Worm (Caenorhabditis elegans): Measurements from ENCODE around the gene srb-12.
"Not testable (repeated sequence)": the region's sequence is repeated elsewhere in the genome, so short reads cannot be mapped to it uniquely, and the experiment has no call there.

The srb-12 gene

ce11 chrII:5141945-5142514 lies 12.4 kb downstream of the srb-12 start, which contains the start of gene nas-29:
Gene nas-29, minus strand, starts transcription at chrII:5142036.
- no peak for TF ChIP-seq unc-62 (GFP tag; optimal IDR thresholded peaks at IDR 0.05)

DNA sequence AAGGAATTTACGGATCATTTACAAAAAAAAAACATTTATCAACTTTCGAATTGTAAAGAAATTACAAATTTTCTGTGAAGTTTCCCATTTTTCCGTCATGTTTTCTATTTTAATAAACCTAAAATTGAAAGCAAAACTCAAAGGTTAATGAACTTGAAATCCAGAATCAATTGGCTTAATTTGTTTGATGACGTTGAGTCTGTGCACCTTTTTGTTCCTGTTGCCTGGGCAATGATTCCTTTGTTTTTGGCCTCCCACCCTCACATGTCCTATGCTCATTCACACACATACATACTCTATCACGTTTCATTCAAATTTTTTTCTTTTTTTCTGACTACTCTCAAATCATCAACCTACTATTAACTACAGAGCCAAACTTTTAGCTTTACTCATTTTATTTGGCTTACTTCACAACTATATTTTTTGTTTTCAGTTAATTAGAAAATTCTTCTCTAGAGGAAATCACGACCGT lies 18.1 kb downstream of the srb-12 start, which contains the start of gene F58A6.2:
F58A6.2 (plus strand) TSS at position 422 of the 472 bp plus-strand sequence.
- TF ChIP-seq unc-62 (GFP tag; optimal IDR thresholded peaks at IDR 0.05): no peak

- no peak for TF ChIP-seq unc-62 (GFP tag; optimal IDR thresholded peaks at IDR 0.05)
Observed at ce11 chrII:5131800-5132199, 22.6 kb downstream of the srb-12 start.

- no peak for TF ChIP-seq unc-62 (GFP tag; optimal IDR thresholded peaks at IDR 0.05)
Observed at ce11 chrII:5130081-5130480, 24.4 kb downstream of the srb-12 start, which contains the start of gene lgc-56. Gene lgc-56, plus strand, starts transcription at chrII:5130381.

- no peak for TF ChIP-seq unc-62 (GFP tag; optimal IDR thresholded peaks at IDR 0.05)
Observed at ce11 chrII:5120612-5121011, 33.8 kb downstream of the srb-12 start.

DNA sequence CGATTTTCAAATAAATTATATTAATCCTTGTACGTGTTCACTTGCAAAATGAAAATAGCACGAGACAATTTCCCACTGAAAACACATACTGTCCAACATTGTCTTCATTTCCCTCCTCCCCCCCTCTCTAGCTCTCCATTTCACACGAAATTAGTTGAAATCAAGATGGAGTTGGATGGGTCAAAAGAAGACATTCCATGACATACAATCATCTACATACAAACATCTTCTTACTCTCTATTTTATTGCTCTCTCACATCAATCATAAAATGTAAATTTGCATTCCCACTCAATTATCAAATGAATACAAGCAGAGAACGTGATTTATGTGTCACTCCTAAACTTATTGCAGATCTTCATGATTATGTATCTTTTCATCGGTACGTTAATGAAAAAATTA lies 38.7 kb downstream of the srb-12 start, which contains the start of gene srsy-1:
srsy-1 (plus strand) TSS at position 301 of the 400 bp plus-strand sequence.
- TF ChIP-seq unc-62 (GFP tag; optimal IDR thresholded peaks at IDR 0.05): no peak

DNA sequence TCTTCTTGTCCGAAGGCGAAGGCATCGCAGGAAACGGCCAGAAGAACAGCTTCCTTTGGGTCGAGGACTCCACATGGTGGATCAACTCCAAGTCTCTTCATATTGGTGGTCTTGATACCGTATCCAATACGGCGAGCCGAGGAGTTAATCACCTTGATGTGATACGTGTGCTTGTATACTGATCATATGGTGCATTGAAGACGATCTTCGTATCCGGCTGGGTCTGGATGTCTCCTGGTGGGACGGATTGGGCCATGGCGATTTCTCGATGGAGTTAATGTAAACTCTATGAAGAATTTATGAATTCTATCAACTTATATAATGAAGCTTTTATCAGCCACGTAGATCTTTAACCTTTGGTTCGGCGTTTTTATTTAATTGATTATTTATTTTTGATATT lies 39.2 kb downstream of the srb-12 start, which contains the start of gene msp-74:
msp-74 (minus strand) TSS at position 101 of the 400 bp plus-strand sequence.
- TF ChIP-seq unc-62 (GFP tag; optimal IDR thresholded peaks at IDR 0.05): not testable (repeated sequence)

ce11 chrII:5112082-5112481 lies 42.4 kb downstream of the srb-12 start, which contains the start of gene F09C12.8:
Gene F09C12.8, plus strand, starts transcription at chrII:5112382.
- no peak for TF ChIP-seq unc-62 (GFP tag; optimal IDR thresholded peaks at IDR 0.05)

- no peak for TF ChIP-seq unc-62 (GFP tag; optimal IDR thresholded peaks at IDR 0.05)
Observed at ce11 chrII:5109693-5110092, 44.7 kb downstream of the srb-12 start, which contains the start of gene F09C12.2. Gene F09C12.2, plus strand, starts transcription at chrII:5110012.

- no peak for TF ChIP-seq unc-62 (GFP tag; optimal IDR thresholded peaks at IDR 0.05)
Observed at ce11 chrII:5105020-5105419, 49.4 kb downstream of the srb-12 start.

DNA sequence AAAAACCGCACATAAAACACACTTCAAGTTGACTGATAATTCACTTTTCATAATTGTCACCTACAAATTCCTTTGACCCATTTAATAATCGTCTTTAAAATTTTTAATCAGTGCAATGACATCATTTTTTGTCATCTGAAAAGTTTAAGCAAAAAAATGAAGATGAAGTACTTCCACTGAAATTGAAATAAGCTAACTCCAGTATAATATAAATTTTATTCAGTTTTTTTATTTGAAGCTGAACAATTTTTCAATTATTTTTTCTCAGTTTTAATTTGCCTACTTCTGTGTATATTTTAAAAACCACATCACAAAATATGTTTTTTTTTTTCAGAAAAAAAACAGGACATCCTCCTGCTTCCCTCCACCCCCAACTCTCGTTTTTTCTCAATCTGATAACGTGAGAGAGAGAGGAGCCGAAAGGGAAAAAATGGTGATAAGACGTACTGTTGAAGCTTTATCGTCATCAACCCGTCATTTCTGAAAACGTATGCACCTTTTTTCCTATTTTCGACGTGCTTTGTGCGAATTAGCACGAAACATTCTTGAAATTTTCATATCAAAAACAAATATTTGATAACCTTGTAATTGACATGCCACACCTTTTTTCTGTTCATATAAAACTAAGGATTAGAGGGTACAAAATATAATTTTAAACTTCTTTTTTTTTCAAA lies 50.5 kb downstream of the srb-12 start, which contains the start of the genes C04G6.11 and mpk-2:
C04G6.11 (minus strand) TSS at position 51 of the 674 bp plus-strand sequence.
mpk-2 (plus strand) TSS at position 335 of the 674 bp plus-strand sequence.
- TF ChIP-seq unc-62 (GFP tag; optimal IDR thresholded peaks at IDR 0.05): no peak

ce11 chrII:5103189-5103588 lies 51.3 kb downstream of the srb-12 start:
- TF ChIP-seq unc-62 (GFP tag; optimal IDR thresholded peaks at IDR 0.05): no peak

Data from whole organism, dauer.